Worm (Caenorhabditis elegans) whole organism, L1 larva: ENCODE measurements around the gene tmem-132.

Experiments
- Y116A8C.19 ChIP-seq: sonication (generic microtip); optimal IDR thresholded peaks from 2 replicates; lab custom pipeline; 2016; ENCODE audit warnings: missing compliant biosample characterization, missing genetic modification characterization, borderline replicate concordance
- aha-1 ChIP-seq: fragments of 150-350 bp; optimal IDR thresholded peaks from 2 replicates; lab custom pipeline; 2014; ENCODE audit warnings: missing biosample characterization, missing genetic modification characterization
- alr-1 ChIP-seq: fragments of 200-800 bp; sonication (Bioruptor generic); optimal IDR thresholded peaks from 2 replicates; lab custom pipeline; 2018; ENCODE audit warnings: borderline replicate concordance, mild to moderate bottlenecking, missing genetic modification characterization, missing compliant biosample characterization
- blmp-1 ChIP-seq: fragments of 150-350 bp; optimal IDR thresholded peaks from 2 replicates; lab custom pipeline; 2014; ENCODE audit warnings: missing biosample characterization, missing genetic modification characterization
- ceh-8 ChIP-seq: fragments of 200-800 bp; sonication (Bioruptor generic); optimal IDR thresholded peaks from 2 replicates; lab custom pipeline; 2018; ENCODE audit warnings: mild to moderate bottlenecking, missing genetic modification characterization, moderate library complexity, missing compliant biosample characterization
- efl-3 ChIP-seq: fragments of 200-800 bp; sonication (Bioruptor generic); optimal IDR thresholded peaks from 2 replicates; lab custom pipeline; 2018; ENCODE audit warnings: mild to moderate bottlenecking, missing genetic modification characterization, missing compliant biosample characterization
- elt-2 ChIP-seq: sonication (generic microtip); optimal IDR thresholded peaks from 2 replicates; lab custom pipeline; 2016; ENCODE audit warnings: missing genetic modification characterization, mild to moderate bottlenecking, inconsistent platforms, missing compliant biosample characterization, missing genetic modification reagents
- fkh-4 ChIP-seq: sonication (generic microtip); optimal IDR thresholded peaks from 2 replicates; lab custom pipeline; 2016; ENCODE audit warnings: missing compliant biosample characterization, missing genetic modification characterization, borderline replicate concordance
- hlh-17 ChIP-seq: fragments of 200-800 bp; sonication (Bioruptor generic); optimal IDR thresholded peaks from 2 replicates; lab custom pipeline; 2018; ENCODE audit warnings: missing genetic modification characterization, mild to moderate bottlenecking, missing compliant biosample characterization, moderate library complexity, borderline replicate concordance
- irx-1 ChIP-seq: sonication (generic microtip); optimal IDR thresholded peaks from 2 replicates; lab custom pipeline; 2016; ENCODE audit warnings: missing genetic modification characterization, missing compliant biosample characterization
- isw-1 ChIP-seq: fragments of 200-800 bp; sonication (Bioruptor generic); IDR thresholded peaks from 2 replicates; pipeline ENCODE4 v1.3.6; 2022; ENCODE audit warnings: missing genetic modification characterization, missing compliant biosample characterization
- jun-1 ChIP-seq: fragments of 150-350 bp; optimal IDR thresholded peaks from 2 replicates; lab custom pipeline; 2014; ENCODE audit warnings: missing biosample characterization, missing genetic modification reagents, missing genetic modification characterization
- lin-13 ChIP-seq: fragments of 150-350 bp; optimal IDR thresholded peaks from 2 replicates; lab custom pipeline; 2014; ENCODE audit warnings: missing biosample characterization, missing genetic modification reagents, missing genetic modification characterization
- lin-35 ChIP-seq, 2 experiments: fragments of 150-350 bp; optimal IDR thresholded peaks; 2 replicates each; lab custom pipeline; 2014; ENCODE audit warnings: missing biosample characterization in 2 of 2, missing genetic modification characterization in 2 of 2, missing genetic modification reagents in 2 of 2
- lsy-2 ChIP-seq, 2 experiments: fragments of 150-350 bp; optimal IDR thresholded peaks; 2 replicates each; lab custom pipeline; 2014; ENCODE audit warnings: missing biosample characterization in 2 of 2, missing genetic modification characterization in 2 of 2
- mab-9 ChIP-seq: fragments of 200-800 bp; sonication (Bioruptor generic); IDR thresholded peaks from 2 replicates; pipeline ENCODE4 v1.3.6; 2022; ENCODE audit warnings: missing genetic modification reagents, missing genetic modification characterization, missing compliant biosample characterization
- mef-2 ChIP-seq: fragments of 150-350 bp; optimal IDR thresholded peaks from 2 replicates; lab custom pipeline; 2014; ENCODE audit warnings: missing biosample characterization, missing genetic modification characterization
- mep-1 ChIP-seq: fragments of 150-350 bp; optimal IDR thresholded peaks from 2 replicates; lab custom pipeline; 2014; ENCODE audit warnings: missing biosample characterization, missing genetic modification characterization
- nhr-20 ChIP-seq: sonication (generic microtip); optimal IDR thresholded peaks from 2 replicates; lab custom pipeline; 2016; ENCODE audit warnings: mild to moderate bottlenecking, missing genetic modification characterization, missing compliant biosample characterization
- nhr-47 ChIP-seq: sonication (generic microtip); optimal IDR thresholded peaks from 2 replicates; lab custom pipeline; 2016; ENCODE audit warnings: mild to moderate bottlenecking, missing genetic modification characterization, moderate library complexity, missing compliant biosample characterization
- nhr-76 ChIP-seq: sonication (generic microtip); optimal IDR thresholded peaks from 2 replicates; lab custom pipeline; 2017; ENCODE audit warnings: missing biosample characterization, missing genetic modification characterization
- nhr-84 ChIP-seq: sonication (generic microtip); optimal IDR thresholded peaks from 2 replicates; lab custom pipeline; 2017; ENCODE audit warnings: missing biosample characterization, missing genetic modification characterization
- nhr-85 ChIP-seq: sonication (generic microtip); peaks from one replicate; lab custom pipeline; 2016; ENCODE audit warnings: missing genetic modification characterization, inconsistent platforms, missing compliant biosample characterization
- nhr-90 ChIP-seq: sonication (generic microtip); optimal IDR thresholded peaks from 2 replicates; lab custom pipeline; 2016; ENCODE audit warnings: mild to moderate bottlenecking, missing genetic modification characterization, missing compliant biosample characterization; ENCODE audit not compliant: poor library complexity
- pag-3 ChIP-seq: sonication (generic microtip); optimal IDR thresholded peaks from 2 replicates; lab custom pipeline; 2017; ENCODE audit warnings: missing genetic modification characterization, mild to moderate bottlenecking, missing compliant biosample characterization, antibody characterized with exemption, borderline replicate concordance; ENCODE audit not compliant: insufficient read depth
- pax-3 ChIP-seq: fragments of 200-800 bp; sonication (Bioruptor generic); optimal IDR thresholded peaks from 2 replicates; lab custom pipeline; 2018; ENCODE audit warnings: mild to moderate bottlenecking, missing genetic modification characterization, moderate library complexity, missing compliant biosample characterization
- pqm-1 ChIP-seq: sonication (generic microtip); optimal IDR thresholded peaks from 3 replicates; lab custom pipeline; 2017; ENCODE audit warnings: missing biosample characterization, missing genetic modification characterization
- rnt-1 ChIP-seq: sonication (generic microtip); optimal IDR thresholded peaks from 2 replicates; lab custom pipeline; 2016; ENCODE audit warnings: mild to moderate bottlenecking, missing genetic modification characterization, moderate library complexity, missing compliant biosample characterization
- snu-23 ChIP-seq: sonication (generic microtip); optimal IDR thresholded peaks from 2 replicates; lab custom pipeline; 2016; ENCODE audit warnings: missing genetic modification characterization, missing compliant biosample characterization
- tlp-1 ChIP-seq: fragments of 150-350 bp; optimal IDR thresholded peaks from 2 replicates; lab custom pipeline; 2014; ENCODE audit warnings: missing biosample characterization, missing genetic modification characterization
- unc-30 ChIP-seq: sonication (generic microtip); optimal IDR thresholded peaks from 2 replicates; lab custom pipeline; 2017; ENCODE audit warnings: missing biosample characterization, missing genetic modification characterization
- unc-62 ChIP-seq: fragments of 150-350 bp; optimal IDR thresholded peaks from 2 replicates; lab custom pipeline; 2014; ENCODE audit warnings: missing biosample characterization, missing genetic modification reagents, missing genetic modification characterization
- unc-98 ChIP-seq: fragments of 200-800 bp; sonication (Bioruptor generic); IDR thresholded peaks from 2 replicates; pipeline ENCODE4 v1.3.6; 2022; ENCODE audit warnings: missing genetic modification characterization, missing compliant biosample characterization
- xbp-1 ChIP-seq: sonication (generic microtip); optimal IDR thresholded peaks from 2 replicates; lab custom pipeline; 2016; ENCODE audit warnings: missing genetic modification characterization, missing compliant biosample characterization
- ztf-11 ChIP-seq, 2 experiments: sonication (generic microtip); optimal IDR thresholded peaks; 2 replicates each; lab custom pipeline; 2016 to 2017; ENCODE audit warnings: missing genetic modification characterization in 2 of 2, missing biosample characterization in 1 of 2, missing compliant biosample characterization in 1 of 2
- ztf-4 ChIP-seq: fragments of 150-350 bp; optimal IDR thresholded peaks from 2 replicates; lab custom pipeline; 2014; ENCODE audit warnings: missing biosample characterization, missing genetic modification characterization

tmem-132 gene

DNA sequence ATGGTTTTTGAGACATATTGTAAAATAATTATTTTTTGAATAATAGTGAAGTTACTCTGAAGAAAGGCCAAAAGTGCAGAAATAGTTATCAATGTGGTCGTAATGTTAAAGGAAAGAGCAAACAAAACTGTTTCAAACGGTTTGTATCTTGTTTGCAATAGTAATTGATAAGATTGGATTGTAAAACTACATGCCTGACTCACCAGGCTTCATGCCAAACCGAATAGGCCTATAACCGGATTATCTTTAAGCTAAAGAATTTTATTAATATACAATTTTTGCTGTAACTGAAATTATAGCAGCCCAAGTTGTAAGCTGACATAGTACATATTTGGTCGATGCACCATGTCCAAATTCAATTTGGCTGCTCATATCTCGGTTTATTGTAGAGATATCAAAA is 30.1 kb upstream of the tmem-132 start, which contains the start of gene Y71H2AM.14:
Gene Y71H2AM.14 (minus strand): TSS at position 101 of the 400 bp plus-strand sequence.
- no peak for TF ChIP-seq alr-1
- TF ChIP-seq unc-98 (GFP tag; lab: Robert Waterston, UW), result no peak
- no peak for TF ChIP-seq nhr-76 (tag; lab: Kevin White, UChicago)
- no peak for TF ChIP-seq pag-3 (tag; lab: Kevin White, UChicago)
- TF ChIP-seq hlh-17, result no peak
- no peak for TF ChIP-seq ceh-8 (GFP tag; lab: Kevin White, UChicago)
- TF ChIP-seq blmp-1 (tag; lab: Kevin White, UChicago), result no peak

DNA sequence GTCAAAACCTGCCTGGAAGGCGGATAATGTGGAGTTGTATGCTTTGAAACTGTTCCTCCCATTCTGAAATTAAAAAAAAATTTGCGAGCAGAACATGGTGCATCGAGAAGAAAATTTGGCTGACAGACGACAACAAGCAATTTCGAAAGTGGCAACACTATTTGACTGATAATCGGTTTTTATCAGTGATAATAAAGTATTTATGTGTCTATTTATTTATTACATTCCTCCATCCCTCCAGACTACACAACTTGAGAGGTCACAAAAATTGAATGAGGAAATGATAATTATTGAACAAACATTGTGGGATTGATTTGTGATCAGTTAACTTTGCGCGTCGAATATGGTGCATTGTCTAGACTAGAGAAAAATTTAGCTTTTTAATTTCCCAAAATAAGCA is 23.1 kb upstream of the tmem-132 start, which contains the start of gene cest-25:
Gene cest-25 (minus strand): TSS at position 63 of the 400 bp plus-strand sequence.
- TF ChIP-seq rnt-1 (tag; lab: Kevin White, UChicago), result no peak
- no peak for TF ChIP-seq snu-23 (GFP tag; lab: Kevin White, UChicago)
- no peak for TF ChIP-seq pag-3 (tag; lab: Kevin White, UChicago)
- peak; percentile 79 for TF ChIP-seq elt-2 (tag; lab: Kevin White, UChicago)
- TF ChIP-seq efl-3, result no peak
- TF ChIP-seq pqm-1 (tag; lab: Kevin White, UChicago), result peak; percentile 23
- TF ChIP-seq nhr-90, result no peak
- TF ChIP-seq tlp-1 (tag; lab: Kevin White, UChicago), result peak; percentile 44
- TF ChIP-seq aha-1 (tag; lab: Kevin White, UChicago), result no peak
- TF ChIP-seq ztf-11 (tag; optimal IDR thresholded peaks at IDR 0.05; lab: Kevin White, UChicago), result no peak
- no peak for TF ChIP-seq nhr-20
- no peak for TF ChIP-seq unc-62
- TF ChIP-seq mep-1 (tag; lab: Kevin White, UChicago), result no peak
- peak in 1 of 2 experiments; percentile 22 for TF ChIP-seq lin-35 (GFP tag; optimal IDR thresholded peaks at IDR 0.05; lab: Kevin White, UChicago)
- TF ChIP-seq nhr-47 (tag; lab: Kevin White, UChicago), result no peak
- no peak for TF ChIP-seq pax-3 (tag; lab: Kevin White, UChicago)
- TF ChIP-seq mef-2, result no peak
- TF ChIP-seq ztf-4, result no peak

DNA sequence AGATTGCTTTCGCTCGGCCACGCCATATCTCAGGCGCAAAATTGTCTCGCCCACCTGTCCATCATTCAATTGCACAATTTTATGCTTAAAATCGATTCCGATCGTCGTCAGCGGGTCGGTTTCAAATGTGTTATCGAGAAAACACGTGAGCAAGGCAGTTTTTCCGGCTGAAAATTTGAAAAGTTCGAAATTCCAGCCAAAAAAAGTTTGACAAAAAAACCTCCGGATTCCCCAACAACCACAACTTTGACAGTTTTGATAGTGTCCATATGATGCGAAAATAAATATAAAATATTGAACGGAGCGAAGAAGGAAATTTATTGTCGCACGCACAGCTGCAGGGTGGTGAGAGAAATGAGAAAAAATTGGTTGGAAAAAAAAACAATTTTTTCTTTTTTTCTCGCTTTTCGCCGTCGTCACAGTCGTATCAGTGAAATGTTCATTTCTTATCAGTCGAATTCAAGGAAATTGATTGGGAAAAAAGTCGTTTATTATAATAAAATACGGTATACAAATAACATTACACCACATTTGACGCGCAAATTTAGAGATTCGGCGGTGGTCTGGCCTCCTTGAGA is 17.3 kb upstream of the tmem-132 start, which contains the start of gene Y71H2AM.12:
Gene Y71H2AM.12 (minus strand): TSS at position 486 of the 578 bp plus-strand sequence.
- TF ChIP-seq ztf-4, result no peak
- TF ChIP-seq lin-13 (GFP tag; lab: Kevin White, UChicago), result no peak
- TF ChIP-seq fkh-4, result no peak
- TF ChIP-seq pax-3 (tag; lab: Kevin White, UChicago), result no peak
- no peak for TF ChIP-seq nhr-90
- no peak for TF ChIP-seq nhr-84 (tag; lab: Kevin White, UChicago)
- TF ChIP-seq irx-1, result no peak
- no peak for TF ChIP-seq snu-23 (GFP tag; lab: Kevin White, UChicago)
- no peak for TF ChIP-seq mab-9 (GFP tag; lab: Robert Waterston, UW)
- TF ChIP-seq isw-1, result no peak
- TF ChIP-seq Y116A8C.19 (tag; lab: Kevin White, UChicago), result no peak
- TF ChIP-seq unc-30 (tag; lab: Kevin White, UChicago), result no peak
- TF ChIP-seq nhr-85, result no peak
- no peak for TF ChIP-seq xbp-1 (tag; lab: Kevin White, UChicago)
- TF ChIP-seq lin-35 (GFP tag; optimal IDR thresholded peaks at IDR 0.05; lab: Kevin White, UChicago), result no peak
- TF ChIP-seq lsy-2 (tag; optimal IDR thresholded peaks at IDR 0.05; lab: Kevin White, UChicago), result no peak
- no peak for TF ChIP-seq unc-98 (GFP tag; lab: Robert Waterston, UW)
- TF ChIP-seq ceh-8 (GFP tag; lab: Kevin White, UChicago), result no peak
- no peak for TF ChIP-seq jun-1 (tag; lab: Kevin White, UChicago)
- TF ChIP-seq, all 84 proteins: peak for 0
